Worm (Caenorhabditis elegans): ENCODE measurements around the gene C34D4.10.

DNA sequence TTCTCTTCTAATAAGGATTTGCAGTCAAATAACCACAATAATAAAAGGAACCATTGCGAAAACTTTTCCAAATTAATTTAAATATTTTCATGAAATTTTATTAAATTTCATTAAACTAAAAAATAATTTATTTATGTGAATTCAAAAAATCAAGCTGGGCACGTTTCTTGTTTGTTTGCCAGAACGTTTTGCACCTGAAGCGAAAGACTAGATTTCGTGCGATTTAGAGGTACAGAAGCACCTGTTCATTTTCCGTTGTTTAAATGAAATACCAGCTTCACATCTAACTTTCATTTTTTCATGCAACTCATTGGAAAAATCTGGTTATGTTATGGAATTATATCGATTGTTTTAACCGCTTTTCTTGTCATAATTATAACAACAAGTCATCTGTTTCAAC, 49.1 kb downstream of the C34D4.10 start, which contains the start of gene srg-48:
- TF ChIP-seq ztf-29 (GFP tag; IDR thresholded peaks at IDR 0.05) (no peak), cog-1 (tag; optimal IDR thresholded peaks at IDR 0.05) (no peak), flt-1 (GFP tag; IDR thresholded peaks at IDR 0.05) (no peak), med-1 (GFP tag; optimal IDR thresholded peaks at IDR 0.05; ENCODE audit: insufficient read depth) (no peak), ztf-23 (GFP tag; IDR thresholded peaks at IDR 0.05) (no peak), klf-2 (GFP tag; conservative IDR thresholded peaks at IDR 0.05) (no peak), tab-1 (GFP tag; IDR thresholded peaks at IDR 0.05) (no peak), T22C8.4 (GFP tag; IDR thresholded peaks at IDR 0.05) (no peak), ref-1 (GFP tag; conservative IDR thresholded peaks at IDR 0.05) (no peak)
